Worm (Caenorhabditis elegans) whole organism, young adult: ENCODE results near the gene W07G4.1.

Experiments
- B0019.2 ChIP-seq: fragments of 200-800 bp; sonication (Bioruptor generic); conservative IDR thresholded peaks from 2 replicates; pipeline ENCODE4 v1.3.6; 2022; ENCODE audit warnings: missing genetic modification reagents, missing genetic modification characterization, missing compliant biosample characterization
- B0336.3 ChIP-seq: fragments of 200-800 bp; sonication (Bioruptor generic); IDR thresholded peaks from 2 replicates; pipeline ENCODE4 v1.3.6; 2022; ENCODE audit warnings: missing genetic modification characterization, missing compliant biosample characterization
- C06A6.2 ChIP-seq: fragments of 200-800 bp; sonication (Bioruptor generic); conservative IDR thresholded peaks from 2 replicates; pipeline ENCODE4 v1.3.6; 2022; ENCODE audit warnings: missing genetic modification characterization, missing compliant biosample characterization
- D2030.7 ChIP-seq: fragments of 200-800 bp; sonication (Bioruptor generic); IDR thresholded peaks from 2 replicates; pipeline ENCODE4 v1.3.6; 2022; ENCODE audit warnings: missing genetic modification reagents, missing genetic modification characterization, missing compliant biosample characterization
- F10E7.11 ChIP-seq: sonication (generic microtip); optimal IDR thresholded peaks from 2 replicates; lab custom pipeline; 2017; ENCODE audit warnings: mild to moderate bottlenecking, missing genetic modification characterization, moderate library complexity, missing compliant biosample characterization
- F22D6.2 ChIP-seq: sonication (generic microtip); optimal IDR thresholded peaks from 2 replicates; lab custom pipeline; 2016; ENCODE audit warnings: mild to moderate bottlenecking, missing genetic modification characterization, missing compliant biosample characterization
- F37B4.10 ChIP-seq: fragments of 200-800 bp; sonication (Bioruptor generic); IDR thresholded peaks from 2 replicates; pipeline ENCODE4 v1.3.6; 2022; ENCODE audit warnings: missing genetic modification characterization, missing compliant biosample characterization
- F49E8.2 ChIP-seq: sonication (generic microtip); optimal IDR thresholded peaks from 3 replicates; lab custom pipeline; 2017; ENCODE audit warnings: missing genetic modification characterization, mild to moderate bottlenecking, missing compliant biosample characterization, antibody characterized with exemption, moderate library complexity; ENCODE audit not compliant: insufficient read depth
- F57A8.1 ChIP-seq: fragments of 200-800 bp; sonication (Bioruptor generic); optimal IDR thresholded peaks from 2 replicates; lab custom pipeline; 2018; ENCODE audit warnings: mild to moderate bottlenecking, missing genetic modification characterization, moderate library complexity, missing compliant biosample characterization
- T26A5.8 ChIP-seq: sonication (generic microtip); optimal IDR thresholded peaks from 2 replicates; lab custom pipeline; 2016; ENCODE audit warnings: missing genetic modification characterization, missing compliant biosample characterization
- Y56A3A.18 ChIP-seq: fragments of 200-800 bp; sonication (Bioruptor generic); IDR thresholded peaks from 2 replicates; pipeline ENCODE4 v1.3.6; 2022; ENCODE audit warnings: missing genetic modification reagents, missing genetic modification characterization, missing compliant biosample characterization
- atf-7 ChIP-seq: sonication (generic microtip); optimal IDR thresholded peaks from 2 replicates; lab custom pipeline; 2017; ENCODE audit warnings: mild to moderate bottlenecking, missing genetic modification characterization, missing compliant biosample characterization
- attf-6 ChIP-seq: fragments of 200-800 bp; sonication (Bioruptor generic); IDR thresholded peaks from 2 replicates; pipeline ENCODE4 v1.3.6; 2022; ENCODE audit warnings: missing genetic modification reagents, missing genetic modification characterization, missing compliant biosample characterization
- bed-1 ChIP-seq: fragments of 200-800 bp; sonication (Bioruptor generic); IDR thresholded peaks from 2 replicates; pipeline ENCODE4 v1.3.6; 2022; ENCODE audit warnings: missing genetic modification reagents, missing genetic modification characterization, missing compliant biosample characterization
- cebp-2 ChIP-seq: fragments of 200-800 bp; sonication (Bioruptor generic); IDR thresholded peaks from 2 replicates; pipeline ENCODE4 v1.3.6; 2022; ENCODE audit warnings: missing genetic modification characterization, missing compliant biosample characterization
- ceh-91 ChIP-seq: fragments of 200-800 bp; sonication (Bioruptor generic); IDR thresholded peaks from 2 replicates; pipeline ENCODE4 v1.3.6; 2022; ENCODE audit warnings: missing genetic modification reagents, missing genetic modification characterization, missing compliant biosample characterization
- die-1 ChIP-seq: sonication (generic microtip); optimal IDR thresholded peaks from 2 replicates; lab custom pipeline; 2016; ENCODE audit warnings: missing genotype, mild to moderate bottlenecking, missing genetic modification characterization, missing compliant biosample characterization
- dox-1 ChIP-seq: fragments of 200-800 bp; sonication (Bioruptor generic); IDR thresholded peaks from 2 replicates; pipeline ENCODE4 v1.3.6; 2022; ENCODE audit warnings: missing genetic modification reagents, missing genetic modification characterization, missing compliant biosample characterization
- efl-1 ChIP-seq: fragments of 150-350 bp; optimal IDR thresholded peaks from 2 replicates; lab custom pipeline; 2014; ENCODE audit warnings: missing biosample characterization, missing genetic modification reagents, missing genetic modification characterization
- egrh-3 ChIP-seq: fragments of 200-800 bp; sonication (Bioruptor generic); IDR thresholded peaks from 2 replicates; pipeline ENCODE4 v1.3.6; 2022; ENCODE audit warnings: missing genetic modification reagents, missing genetic modification characterization, missing compliant biosample characterization
- fkh-3 ChIP-seq: sonication (generic microtip); optimal IDR thresholded peaks from 2 replicates; lab custom pipeline; 2016; ENCODE audit warnings: mild to moderate bottlenecking, missing genetic modification characterization, missing compliant biosample characterization
- hlh-12 ChIP-seq: sonication (generic microtip); optimal IDR thresholded peaks from 2 replicates; lab custom pipeline; 2016; ENCODE audit warnings: missing genetic modification characterization, missing compliant biosample characterization
- hrde-1 ChIP-seq: sonication (generic microtip); optimal IDR thresholded peaks from 2 replicates; lab custom pipeline; 2016; ENCODE audit warnings: missing genetic modification characterization, mild to moderate bottlenecking, missing compliant biosample characterization, moderate library complexity, missing genotype, missing genetic modification reagents, borderline replicate concordance
- lag-1 ChIP-seq: fragments of 200-800 bp; sonication (Bioruptor generic); IDR thresholded peaks from 2 replicates; pipeline ENCODE4 v1.3.6; 2022; ENCODE audit warnings: missing genetic modification reagents, missing genetic modification characterization, missing compliant biosample characterization
- let-526 ChIP-seq: fragments of 200-800 bp; sonication (Bioruptor generic); IDR thresholded peaks from 2 replicates; pipeline ENCODE4 v1.3.6; 2022; ENCODE audit warnings: missing genetic modification reagents, missing genetic modification characterization, missing compliant biosample characterization
- let-607 ChIP-seq, 2 experiments: fragments of 200-800 bp in 1 of 2; sonication (Bioruptor generic) in 1 of 2; sonication (generic microtip) in 1 of 2; optimal IDR thresholded peaks; 2 replicates each; lab custom pipeline; 2016 to 2018; ENCODE audit warnings: mild to moderate bottlenecking in 2 of 2, missing compliant biosample characterization in 2 of 2, missing genetic modification characterization in 2 of 2, moderate library complexity in 2 of 2, missing genotype in 1 of 2
- lin-26 ChIP-seq: fragments of 200-800 bp; sonication (Bioruptor generic); IDR thresholded peaks from 2 replicates; pipeline ENCODE4 v1.3.6; 2022; ENCODE audit warnings: missing genetic modification reagents, missing genetic modification characterization, missing compliant biosample characterization
- lin-35 ChIP-seq, 3 experiments: fragments of 150-350 bp in 2 of 3; sonication (generic microtip) in 1 of 3; optimal IDR thresholded peaks; 2 replicates each; lab custom pipeline; 2014 to 2018; ENCODE audit warnings: missing biosample characterization in 3 of 3, missing genetic modification characterization in 3 of 3, missing genetic modification reagents in 3 of 3
- lin-54 ChIP-seq: fragments of 200-800 bp; sonication (Bioruptor generic); optimal IDR thresholded peaks from 2 replicates; lab custom pipeline; 2018; ENCODE audit warnings: mild to moderate bottlenecking, missing genetic modification characterization, missing compliant biosample characterization
- lsl-1 ChIP-seq: fragments of 200-800 bp; sonication (Bioruptor generic); optimal IDR thresholded peaks from 2 replicates; lab custom pipeline; 2018; ENCODE audit warnings: mild to moderate bottlenecking, missing genetic modification characterization, moderate library complexity, missing compliant biosample characterization
- lsy-27 ChIP-seq: sonication (generic microtip); optimal IDR thresholded peaks from 2 replicates; lab custom pipeline; 2017; ENCODE audit warnings: missing genetic modification characterization, mild to moderate bottlenecking, missing compliant biosample characterization, antibody characterized with exemption, missing genotype, borderline replicate concordance; ENCODE audit not compliant: insufficient read depth
- madf-6 ChIP-seq: fragments of 200-800 bp; sonication (Bioruptor generic); IDR thresholded peaks from 2 replicates; pipeline ENCODE4 v1.3.6; 2022; ENCODE audit warnings: missing genetic modification reagents, missing genetic modification characterization, missing compliant biosample characterization
- mcd-1 ChIP-seq: fragments of 200-800 bp; sonication (Bioruptor generic); IDR thresholded peaks from 2 replicates; pipeline ENCODE4 v1.3.6; 2022; ENCODE audit warnings: missing genetic modification reagents, missing genetic modification characterization, missing compliant biosample characterization
- mes-4 ChIP-seq: sonication (generic microtip); optimal IDR thresholded peaks from 2 replicates; lab custom pipeline; 2016; ENCODE audit warnings: missing genotype, missing genetic modification characterization, missing compliant biosample characterization
- nfyb-1 ChIP-seq: fragments of 200-800 bp; sonication (Bioruptor generic); IDR thresholded peaks from 2 replicates; pipeline ENCODE4 v1.3.6; 2022; ENCODE audit warnings: missing genetic modification reagents, missing genetic modification characterization, missing compliant biosample characterization
- nhr-120 ChIP-seq: fragments of 200-800 bp; sonication (Bioruptor generic); IDR thresholded peaks from 2 replicates; pipeline ENCODE4 v1.3.6; 2022; ENCODE audit warnings: missing genetic modification characterization, missing compliant biosample characterization
- nhr-179 ChIP-seq: sonication (generic microtip); optimal IDR thresholded peaks from 2 replicates; lab custom pipeline; 2016; ENCODE audit warnings: mild to moderate bottlenecking, missing genetic modification characterization, missing compliant biosample characterization
- rcor-1 ChIP-seq: fragments of 200-800 bp; sonication (Bioruptor generic); IDR thresholded peaks from 2 replicates; pipeline ENCODE4 v1.3.6; 2022; ENCODE audit warnings: missing genetic modification reagents, missing genetic modification characterization, missing compliant biosample characterization
- repo-1 ChIP-seq: sonication (generic microtip); optimal IDR thresholded peaks from 2 replicates; lab custom pipeline; 2017; ENCODE audit warnings: mild to moderate bottlenecking, missing genetic modification characterization, missing compliant biosample characterization
- rpc-1 ChIP-seq, 2 experiments: fragments of 150-350 bp in 1 of 2; sonication (generic microtip) in 1 of 2; optimal IDR thresholded peaks; 2 replicates each; lab custom pipeline; 2014 to 2018; ENCODE audit warnings: missing biosample characterization in 1 of 2, missing genetic modification characterization in 1 of 2, missing genetic modification reagents in 1 of 2, missing genotype in 1 of 2
- somi-1 ChIP-seq: fragments of 200-800 bp; sonication (Bioruptor generic); optimal IDR thresholded peaks from 2 replicates; lab custom pipeline; 2018; ENCODE audit warnings: mild to moderate bottlenecking, missing genetic modification characterization, missing compliant biosample characterization
- sptf-2 ChIP-seq: fragments of 200-800 bp; sonication (Bioruptor generic); optimal IDR thresholded peaks from 2 replicates; lab custom pipeline; 2018; ENCODE audit warnings: mild to moderate bottlenecking, missing genetic modification characterization, missing compliant biosample characterization
- tlf-1 ChIP-seq: fragments of 200-800 bp; sonication (Bioruptor generic); optimal IDR thresholded peaks from 2 replicates; lab custom pipeline; 2018; ENCODE audit warnings: mild to moderate bottlenecking, missing genetic modification characterization, missing compliant biosample characterization
- unc-130 ChIP-seq: sonication (generic microtip); optimal IDR thresholded peaks from 2 replicates; lab custom pipeline; 2016; ENCODE audit warnings: missing genetic modification reagents, missing genetic modification characterization, missing compliant biosample characterization
- zfh-2 ChIP-seq: fragments of 200-800 bp; sonication (Bioruptor generic); conservative IDR thresholded peaks from 2 replicates; pipeline ENCODE4 v1.3.6; 2022; ENCODE audit warnings: missing genetic modification reagents, missing genetic modification characterization, missing compliant biosample characterization
- ztf-26 ChIP-seq: sonication (generic microtip); optimal IDR thresholded peaks from 2 replicates; lab custom pipeline; 2017; ENCODE audit warnings: missing genetic modification characterization, missing compliant biosample characterization
- ztf-28 ChIP-seq: fragments of 200-800 bp; sonication (Bioruptor generic); IDR thresholded peaks from 2 replicates; pipeline ENCODE4 v1.3.6; 2022; ENCODE audit warnings: missing genetic modification reagents, missing genetic modification characterization, missing compliant biosample characterization
- ztf-3 ChIP-seq: fragments of 200-800 bp; sonication (Bioruptor generic); optimal IDR thresholded peaks from 2 replicates; lab custom pipeline; 2018; ENCODE audit warnings: mild to moderate bottlenecking, missing genetic modification characterization, missing compliant biosample characterization
- ztf-6 ChIP-seq: fragments of 200-800 bp; sonication (Bioruptor generic); IDR thresholded peaks from 2 replicates; pipeline ENCODE4 v1.3.6; 2022; ENCODE audit warnings: missing genetic modification reagents, missing genetic modification characterization, missing compliant biosample characterization

W07G4.1 gene

DNA sequence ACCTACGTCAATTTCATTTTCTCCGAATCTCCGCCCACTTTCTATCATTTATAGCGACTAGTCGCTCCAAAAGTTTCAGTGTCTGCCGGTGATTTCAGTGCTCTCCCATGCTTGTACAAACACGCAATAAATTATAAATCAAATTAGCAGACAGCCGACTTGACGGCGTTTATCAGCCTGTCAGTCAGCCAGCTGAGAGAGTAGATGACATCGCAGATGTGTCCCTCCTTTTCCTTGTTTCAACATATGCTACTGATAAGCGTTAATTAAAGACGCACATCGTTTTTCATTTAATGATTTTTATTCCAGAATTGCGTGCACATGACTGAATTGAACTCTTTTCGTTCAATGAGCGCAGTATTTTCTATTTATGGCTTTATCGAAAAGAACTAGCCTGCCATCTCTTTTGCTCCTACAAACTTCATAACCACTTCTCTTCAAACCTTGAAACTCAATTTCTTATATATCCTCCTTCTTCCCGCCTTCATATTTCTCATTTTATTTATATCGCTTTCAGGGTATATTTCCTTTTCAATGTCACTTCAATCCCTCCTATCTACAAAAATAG, 10.0 kb downstream of the W07G4.1 start, which contains the start of gene lap-2:
TSS of gene lap-2 (plus strand) at position 518 of the 568 bp plus-strand sequence.
- TF ChIP-seq F10E7.11 (tag; lab: Kevin White, UChicago) (no peak), rcor-1 (GFP tag; lab: Robert Waterston, UW) (no peak), cebp-2 (no peak), bed-1 (GFP tag; lab: Robert Waterston, UW) (no peak), die-1 (tag; lab: Kevin White, UChicago) (no peak), rpc-1 (optimal IDR thresholded peaks at IDR 0.05; lab: Kevin White, UChicago) (no peak), rpc-1 (tag; optimal IDR thresholded peaks at IDR 0.05; lab: Kevin White, UChicago) (no peak), mcd-1 (GFP tag; lab: Robert Waterston, UW) (0 out of 2 replicates have a peak, but pooled peaks have one; percentile 26), madf-6 (GFP tag; lab: Robert Waterston, UW) (no peak), somi-1 (GFP tag; lab: Kevin White, UChicago) (no peak), B0336.3 (GFP tag; lab: Robert Waterston, UW) (no peak), Y56A3A.18 (GFP tag; lab: Robert Waterston, UW) (no peak), lin-35 (GFP tag; optimal IDR thresholded peaks at IDR 0.05; lab: Kevin White, UChicago) (no peak), lsy-27 (no peak), sptf-2 (no peak), F22D6.2 (no peak), efl-1 (GFP tag; lab: Kevin White, UChicago) (no peak), ztf-28 (GFP tag; lab: Robert Waterston, UW) (no peak), fkh-3 (tag; lab: Kevin White, UChicago) (no peak), zfh-2 (no peak), tlf-1 (GFP tag; lab: Kevin White, UChicago) (peak; percentile 42), lag-1 (GFP tag; lab: Robert Waterston, UW) (no peak), ztf-6 (GFP tag; lab: Robert Waterston, UW) (no peak), attf-6 (GFP tag; lab: Robert Waterston, UW) (no peak), unc-130 (GFP tag; lab: Kevin White, UChicago) (no peak), lin-54 (GFP tag; lab: Kevin White, UChicago) (no peak), lsl-1 (GFP tag; lab: Kevin White, UChicago) (peak; percentile 16), nhr-179 (tag; lab: Kevin White, UChicago) (no peak), nfyb-1 (peak; percentile 62; the same call in 1 of the 2 replicates), F49E8.2 (tag; lab: Kevin White, UChicago) (no peak), T26A5.8 (tag; lab: Kevin White, UChicago) (no peak), lin-26 (GFP tag; lab: Robert Waterston, UW) (no peak), nhr-120 (GFP tag; lab: Robert Waterston, UW) (no peak), C06A6.2 (no peak), let-607 (tag; optimal IDR thresholded peaks at IDR 0.05; lab: Kevin White, UChicago) (peak; percentile 48 to 52), let-526 (no peak), ztf-26 (tag; lab: Kevin White, UChicago) (no peak), ceh-91 (no peak), dox-1 (GFP tag; lab: Robert Waterston, UW) (peak; percentile 52), F37B4.10 (no peak), egrh-3 (GFP tag; lab: Robert Waterston, UW) (no peak), repo-1 (tag; lab: Kevin White, UChicago) (no peak), B0019.2 (no peak), ztf-3 (GFP tag; lab: Kevin White, UChicago) (no peak), hrde-1 (tag; lab: Kevin White, UChicago) (no peak), mes-4 (tag; lab: Kevin White, UChicago) (no peak), F57A8.1 (GFP tag; lab: Kevin White, UChicago) (no peak), hlh-12 (tag; lab: Kevin White, UChicago) (no peak), atf-7 (tag; lab: Kevin White, UChicago) (peak; percentile 72), D2030.7 (no peak)
